Fruit fly (Drosophila melanogaster) whole organism, prepupa: ENCODE measurements around the gene GatA.

Experiments used
- CG10669 ChIP-seq: fragments of 200-800 bp; sonication (Bioruptor generic); optimal IDR thresholded peaks from 3 replicates; lab custom pipeline; 2018; ENCODE audit warnings: missing biosample characterization, mild to moderate bottlenecking, missing genetic modification characterization, moderate library complexity
- CG11294 ChIP-seq: fragments of 200-800 bp; sonication (Bioruptor generic); IDR thresholded peaks from 2 replicates; pipeline ENCODE4 v1.3.6; 2022; ENCODE audit warnings: missing biosample characterization, missing genetic modification characterization
- CG11762 ChIP-seq: fragments of 200-800 bp; sonication (Bioruptor generic); optimal IDR thresholded peaks from 3 replicates; lab custom pipeline; 2016; ENCODE audit warnings: missing biosample characterization, missing genetic modification characterization; ENCODE audit not compliant: insufficient read depth
- CG11902 ChIP-seq: fragments of 200-800 bp; sonication (Bioruptor generic); optimal IDR thresholded peaks from 3 replicates; lab custom pipeline; 2016; ENCODE audit warnings: missing biosample characterization, missing genetic modification characterization
- CG15336 ChIP-seq: fragments of 200-800 bp; sonication (Bioruptor generic); IDR thresholded peaks from 2 replicates; pipeline ENCODE4 v1.3.6; 2022; ENCODE audit warnings: missing biosample characterization, missing genetic modification characterization
- CG1621 ChIP-seq: fragments of 200-800 bp; sonication (Bioruptor generic); optimal IDR thresholded peaks from 3 replicates; lab custom pipeline; 2018; ENCODE audit warnings: missing biosample characterization, mild to moderate bottlenecking, missing genetic modification characterization
- CG16779 ChIP-seq: fragments of 200-800 bp; sonication (Bioruptor generic); optimal IDR thresholded peaks from 3 replicates; lab custom pipeline; 2017; ENCODE audit warnings: missing biosample characterization, mild to moderate bottlenecking, missing genetic modification characterization
- CG31627 ChIP-seq: fragments of 200-800 bp; sonication (Bioruptor generic); optimal IDR thresholded peaks from 3 replicates; lab custom pipeline; 2016; ENCODE audit warnings: missing biosample characterization, missing genetic modification characterization
- CG32006 ChIP-seq: fragments of 200-800 bp; sonication (Bioruptor generic); optimal IDR thresholded peaks from 3 replicates; lab custom pipeline; 2017; ENCODE audit warnings: missing biosample characterization, mild to moderate bottlenecking, missing genetic modification characterization
- CG34406 ChIP-seq: fragments of 200-800 bp; sonication (Bioruptor generic); optimal IDR thresholded peaks from 3 replicates; lab custom pipeline; 2016; ENCODE audit warnings: missing biosample characterization, missing genetic modification characterization
- CG6163 ChIP-seq: fragments of 200-800 bp; sonication (Bioruptor generic); IDR thresholded peaks from 3 replicates; pipeline ENCODE4 v1.3.6; 2022; ENCODE audit warnings: missing biosample characterization, missing genetic modification characterization
- CG6276 ChIP-seq: fragments of 200-800 bp; sonication (Bioruptor generic); optimal IDR thresholded peaks from 2 replicates; lab custom pipeline; 2017; ENCODE audit warnings: missing biosample characterization, mild to moderate bottlenecking, missing genetic modification characterization
- CG6808 ChIP-seq: fragments of 200-800 bp; sonication (Bioruptor generic); optimal IDR thresholded peaks from 3 replicates; lab custom pipeline; 2017; ENCODE audit warnings: missing biosample characterization, missing genetic modification characterization, mild to moderate bottlenecking, moderate library complexity, missing genetic modification reagents
- CG7368 ChIP-seq: fragments of 200-800 bp; sonication (Bioruptor generic); optimal IDR thresholded peaks from 3 replicates; lab custom pipeline; 2016; ENCODE audit warnings: missing biosample characterization, missing genetic modification characterization
- CG8119 ChIP-seq: fragments of 200-800 bp; sonication (Bioruptor generic); IDR thresholded peaks from 3 replicates; pipeline ENCODE4 v1.3.6; 2022; ENCODE audit warnings: missing biosample characterization, missing genetic modification characterization
- CG9139 ChIP-seq: fragments of 200-800 bp; sonication (Bioruptor generic); optimal IDR thresholded peaks from 3 replicates; lab custom pipeline; 2017; ENCODE audit warnings: missing biosample characterization, mild to moderate bottlenecking, missing genetic modification characterization
- Eip75B ChIP-seq: fragments of 200-800 bp; sonication (Bioruptor generic); optimal IDR thresholded peaks from 3 replicates; lab custom pipeline; 2016; ENCODE audit warnings: missing biosample characterization, missing genetic modification characterization
- Ets21C ChIP-seq: fragments of 200-800 bp; sonication (Bioruptor generic); optimal IDR thresholded peaks from 3 replicates; lab custom pipeline; 2016; ENCODE audit warnings: missing biosample characterization, missing genetic modification characterization
- Ets96B ChIP-seq: fragments of 200-800 bp; optimal IDR thresholded peaks from 2 replicates; lab custom pipeline; 2019; ENCODE audit warnings: missing biosample characterization, mild to moderate bottlenecking, missing genetic modification characterization, moderate library complexity
- Gug ChIP-seq: fragments of 200-800 bp; sonication (Bioruptor generic); IDR thresholded peaks from 2 replicates; pipeline ENCODE4 v1.3.6; 2022; ENCODE audit warnings: missing biosample characterization, missing genetic modification characterization
- Hr38 ChIP-seq: sonication (Bioruptor generic); optimal IDR thresholded peaks from 2 replicates; lab custom pipeline; 2016; ENCODE audit warnings: missing biosample characterization, missing genetic modification characterization
- Hr39 ChIP-seq: fragments of 200-800 bp; sonication (Bioruptor generic); optimal IDR thresholded peaks from 2 replicates; lab custom pipeline; 2016; ENCODE audit warnings: missing biosample characterization, missing genetic modification characterization
- Hr4 ChIP-seq: fragments of 200-800 bp; sonication (Bioruptor generic); optimal IDR thresholded peaks from 3 replicates; lab custom pipeline; 2016; ENCODE audit warnings: missing biosample characterization, missing genetic modification characterization
- Lpt ChIP-seq: fragments of 200-800 bp; sonication (Bioruptor generic); optimal IDR thresholded peaks from 3 replicates; lab custom pipeline; 2016; ENCODE audit warnings: missing biosample characterization, missing genetic modification characterization
- Met ChIP-seq: fragments of 200-800 bp; sonication (Bioruptor generic); optimal IDR thresholded peaks from 3 replicates; lab custom pipeline; 2016; ENCODE audit warnings: missing biosample characterization, missing genetic modification characterization
- Smox ChIP-seq: fragments of 200-800 bp; sonication (Bioruptor generic); optimal IDR thresholded peaks from 3 replicates; lab custom pipeline; 2016; ENCODE audit warnings: missing biosample characterization, missing genetic modification characterization
- Sox102F ChIP-seq: fragments of 200-800 bp; sonication (Bioruptor generic); optimal IDR thresholded peaks from 2 replicates; lab custom pipeline; 2016; ENCODE audit warnings: missing biosample characterization, mild to moderate bottlenecking, missing genetic modification characterization
- Sox14 ChIP-seq: fragments of 200-800 bp; sonication (Bioruptor generic); optimal IDR thresholded peaks from 3 replicates; lab custom pipeline; 2016; ENCODE audit warnings: missing biosample characterization, missing genetic modification characterization
- Sox15 ChIP-seq: fragments of 200-800 bp; sonication (Bioruptor generic); optimal IDR thresholded peaks from 3 replicates; lab custom pipeline; 2016; ENCODE audit warnings: missing biosample characterization, missing genetic modification characterization
- achi ChIP-seq: fragments of 200-800 bp; sonication (Bioruptor generic); optimal IDR thresholded peaks from 3 replicates; lab custom pipeline; 2016; ENCODE audit warnings: missing biosample characterization, missing genetic modification characterization
- acj6 ChIP-seq: fragments of 200-800 bp; sonication (Bioruptor generic); optimal IDR thresholded peaks from 3 replicates; lab custom pipeline; 2016; ENCODE audit warnings: missing biosample characterization, missing genetic modification characterization
- dac ChIP-seq: fragments of 200-800 bp; sonication (Bioruptor generic); optimal IDR thresholded peaks from 2 replicates; lab custom pipeline; 2017; ENCODE audit warnings: missing biosample characterization, mild to moderate bottlenecking, missing genetic modification characterization
- eg ChIP-seq: fragments of 200-800 bp; sonication (Bioruptor generic); IDR thresholded peaks from 3 replicates; pipeline ENCODE4 v1.3.6; 2022; ENCODE audit warnings: missing biosample characterization, missing genetic modification characterization
- esn ChIP-seq: fragments of 200-800 bp; sonication (Bioruptor generic); optimal IDR thresholded peaks from 2 replicates; lab custom pipeline; 2016; ENCODE audit warnings: missing biosample characterization, mild to moderate bottlenecking, missing genetic modification characterization, moderate library complexity
- fd85E ChIP-seq: fragments of 200-800 bp; sonication (Bioruptor generic); optimal IDR thresholded peaks from 3 replicates; lab custom pipeline; 2016; ENCODE audit warnings: missing biosample characterization, missing genetic modification characterization
- fkh ChIP-seq: fragments of 200-800 bp; sonication (Bioruptor generic); optimal IDR thresholded peaks from 3 replicates; lab custom pipeline; 2017; ENCODE audit warnings: missing biosample characterization, mild to moderate bottlenecking, missing genetic modification characterization, moderate library complexity
- lz ChIP-seq: fragments of 200-800 bp; sonication (Bioruptor generic); optimal IDR thresholded peaks from 3 replicates; lab custom pipeline; 2016; ENCODE audit warnings: missing biosample characterization, missing genetic modification characterization
- net ChIP-seq: fragments of 200-800 bp; sonication (Bioruptor generic); optimal IDR thresholded peaks from 3 replicates; lab custom pipeline; 2016; ENCODE audit warnings: missing biosample characterization, missing genetic modification characterization
- pdm3 ChIP-seq: fragments of 200-800 bp; sonication (Bioruptor generic); optimal IDR thresholded peaks from 3 replicates; lab custom pipeline; 2016; ENCODE audit warnings: missing biosample characterization, missing genetic modification characterization
- salr ChIP-seq, 2 experiments: fragments of 200-800 bp; sonication (Bioruptor generic); optimal IDR thresholded peaks; 3 replicates each; lab custom pipeline; 2016 to 2018; ENCODE audit warnings: missing biosample characterization in 2 of 2, missing genetic modification characterization in 2 of 2, mild to moderate bottlenecking in 1 of 2
- spab ChIP-seq: fragments of 200-800 bp; sonication (Bioruptor generic); optimal IDR thresholded peaks from 2 replicates; lab custom pipeline; 2017; ENCODE audit warnings: missing biosample characterization, mild to moderate bottlenecking, missing genetic modification characterization, missing genetic modification reagents
- ss ChIP-seq, 2 experiments: fragments of 200-800 bp; sonication (Bioruptor generic); optimal IDR thresholded peaks; 2 replicates in 1 of 2; 3 replicates in 1 of 2; lab custom pipeline; 2017 to 2018; ENCODE audit warnings: mild to moderate bottlenecking in 2 of 2, missing biosample characterization in 2 of 2, missing genetic modification characterization in 2 of 2, moderate library complexity in 1 of 2
- svp ChIP-seq: fragments of 200-800 bp; sonication (Bioruptor generic); peaks from one replicate; lab custom pipeline; 2016; ENCODE audit warnings: missing biosample characterization, missing genetic modification characterization
- topi ChIP-seq: fragments of 200-800 bp; sonication (Bioruptor generic); optimal IDR thresholded peaks from 3 replicates; lab custom pipeline; 2016; ENCODE audit warnings: missing biosample characterization, missing genetic modification characterization
- vri ChIP-seq: fragments of 200-800 bp; sonication (Bioruptor generic); optimal IDR thresholded peaks from 3 replicates; lab custom pipeline; 2016; ENCODE audit warnings: missing biosample characterization, mild to moderate bottlenecking, missing genetic modification characterization

Gene GatA

DNA sequence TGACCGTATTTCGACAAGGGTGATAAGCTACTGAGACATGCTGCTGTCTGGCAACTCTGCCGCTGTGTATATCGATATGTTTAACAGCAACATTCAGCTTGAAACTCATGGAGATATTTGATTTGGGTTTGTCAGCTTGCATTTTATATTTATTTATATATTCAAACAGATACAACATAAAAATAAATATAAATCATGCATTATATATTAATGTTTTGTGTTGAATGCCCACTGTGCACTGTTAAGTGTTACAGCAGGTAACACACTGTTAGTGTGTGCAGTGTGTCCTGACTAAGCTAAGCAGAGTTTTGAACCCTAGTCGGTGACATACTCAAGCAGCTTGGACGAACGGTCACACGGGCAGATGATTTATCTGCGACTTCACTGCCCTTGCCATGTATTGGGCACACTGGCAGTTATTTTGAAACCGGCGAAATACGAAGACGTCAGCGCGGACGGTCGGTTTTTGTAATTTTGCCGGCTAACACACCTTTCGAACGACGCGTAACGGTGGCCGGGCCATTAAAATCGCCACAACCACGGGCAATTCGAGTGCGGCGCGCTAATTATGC lies 45.0 kb downstream of the GatA start, which contains the start of the genes snRNP-U1-C and gukh (continued):
- TF ChIP-seq acj6 (GFP tag; lab: Kevin White, UChicago) (peak; percentile 83), topi (GFP tag; lab: Kevin White, UChicago) (peak; percentile 58), spab (GFP tag; lab: Kevin White, UChicago) (no peak), Gug (GFP tag; lab: Robert Waterston, UW) (peak; percentile 69; the same call in 1 of the 2 replicates), Ets96B (peak; percentile 73), ss (GFP tag; optimal IDR thresholded peaks at IDR 0.05; lab: Kevin White, UChicago) (peak in 1 of 2 experiments; percentile 56), fd85E (GFP tag; lab: Kevin White, UChicago) (no peak), CG31627 (peak; percentile 66), CG6808 (GFP tag; lab: Kevin White, UChicago) (no peak), Ets21C (GFP tag; lab: Kevin White, UChicago) (peak; percentile 46), achi (GFP tag; lab: Kevin White, UChicago) (peak; percentile 76), vri (GFP tag; lab: Kevin White, UChicago) (peak; percentile 74), CG11294 (GFP tag; lab: Robert Waterston, UW) (peak; percentile 61; the same call in 1 of the 2 replicates), salr (GFP tag; optimal IDR thresholded peaks at IDR 0.05; lab: Kevin White, UChicago) (peak; percentile 38 to 58), svp (GFP tag; lab: Kevin White, UChicago) (peak; percentile 73), esn (peak; percentile 75)

DNA sequence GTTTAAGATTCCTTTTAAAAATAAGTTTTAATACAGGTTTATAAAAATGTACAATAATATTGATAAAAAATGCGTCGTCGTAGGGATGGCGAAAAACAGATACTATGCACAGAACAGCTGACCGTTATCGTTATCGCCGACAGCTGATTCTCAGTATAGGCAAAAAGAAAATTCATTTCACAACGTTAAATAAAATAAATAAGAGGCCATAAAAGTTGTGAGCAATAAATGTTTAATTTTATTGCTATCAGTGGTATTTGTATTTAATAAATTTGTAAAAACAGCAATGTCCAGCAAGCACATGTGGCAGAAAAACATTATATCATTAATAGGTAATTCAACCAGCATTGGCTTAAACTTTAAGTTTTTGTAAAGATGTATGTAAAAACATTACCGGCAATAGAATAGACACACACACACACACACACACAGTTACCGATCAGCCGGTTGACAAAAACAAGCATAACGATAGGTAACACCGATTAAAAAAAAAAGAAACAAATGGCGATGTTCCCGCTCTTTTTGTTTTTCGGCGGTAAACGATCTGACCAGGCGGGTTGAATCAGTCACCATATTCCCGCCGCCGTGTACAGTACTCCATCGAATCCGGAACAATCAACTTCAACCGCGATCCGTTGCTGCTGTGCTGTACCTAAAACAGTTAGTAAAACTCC lies 47.7 kb downstream of the GatA start, which contains the start of the genes dnk and Smu1:
Gene dnk, plus strand, starts transcription at position 133 of the 674 bp plus-strand sequence.
Gene Smu1, minus strand, starts transcription at position 462 of the 674 bp plus-strand sequence.
- TF ChIP-seq Eip75B (GFP tag; lab: Kevin White, UChicago), result no peak
- no peak for TF ChIP-seq fd85E (GFP tag; lab: Kevin White, UChicago)
- TF ChIP-seq eg, result no peak; the same call in none of the 3 replicates
- TF ChIP-seq CG7368 (GFP tag; lab: Kevin White, UChicago), result no peak
- no peak for TF ChIP-seq dac (GFP tag; lab: Kevin White, UChicago)
- TF ChIP-seq CG11762 (GFP tag; lab: Kevin White, UChicago), result no peak
- TF ChIP-seq fkh (GFP tag; lab: Kevin White, UChicago), result no peak
- TF ChIP-seq Gug (GFP tag; lab: Robert Waterston, UW), result no peak
- TF ChIP-seq Sox14 (GFP tag; lab: Kevin White, UChicago), result peak; percentile 28
- TF ChIP-seq CG6163 (GFP tag; lab: Robert Waterston, UW), result peak; percentile 65; the same call in 2 of the 3 replicates
- TF ChIP-seq svp (GFP tag; lab: Kevin White, UChicago), result peak; percentile 32
- TF ChIP-seq CG1621 (tag; lab: Kevin White, UChicago), result no peak
- TF ChIP-seq CG8119 (GFP tag; lab: Robert Waterston, UW), result peak; percentile 48; the same call in 1 of the 3 replicates
- no peak for TF ChIP-seq spab (GFP tag; lab: Kevin White, UChicago)
- TF ChIP-seq pdm3 (GFP tag; lab: Kevin White, UChicago), result no peak
- TF ChIP-seq CG11902 (GFP tag; lab: Kevin White, UChicago), result no peak
- TF ChIP-seq CG10669 (GFP tag; lab: Kevin White, UChicago), result no peak
- no peak for TF ChIP-seq net
- TF ChIP-seq Sox15 (GFP tag; lab: Kevin White, UChicago), result no peak
- no peak for TF ChIP-seq CG6808 (GFP tag; lab: Kevin White, UChicago)
- TF ChIP-seq salr (GFP tag; optimal IDR thresholded peaks at IDR 0.05; lab: Kevin White, UChicago), result no peak
- peak; percentile 5 for TF ChIP-seq Hr4 (GFP tag; lab: Kevin White, UChicago)
- no peak for TF ChIP-seq achi (GFP tag; lab: Kevin White, UChicago)
- TF ChIP-seq lz, result no peak
- peak; percentile 34 for TF ChIP-seq CG16779 (tag; lab: Kevin White, UChicago)
- no peak for TF ChIP-seq Lpt (GFP tag; lab: Kevin White, UChicago)
- no peak for TF ChIP-seq Sox102F
- TF ChIP-seq Hr38 (GFP tag; lab: Kevin White, UChicago), result no peak
- TF ChIP-seq CG32006 (GFP tag; lab: Kevin White, UChicago), result no peak
- peak; percentile 63 for TF ChIP-seq CG6276 (GFP tag; lab: Kevin White, UChicago)
- TF ChIP-seq CG34406 (GFP tag; lab: Kevin White, UChicago), result no peak
- TF ChIP-seq Smox, result peak; percentile 16
- TF ChIP-seq CG9139 (GFP tag; lab: Kevin White, UChicago), result peak; percentile 30
- TF ChIP-seq CG15336 (GFP tag; lab: Robert Waterston, UW), result 0 out of 2 replicates have a peak, but pooled peaks have one; percentile 29
- no peak for TF ChIP-seq Hr39 (GFP tag; lab: Kevin White, UChicago)
- TF ChIP-seq Met, result peak; percentile 23
- no peak for TF ChIP-seq Ets21C (GFP tag; lab: Kevin White, UChicago)
- no peak for TF ChIP-seq acj6 (GFP tag; lab: Kevin White, UChicago)
- TF ChIP-seq, all 60 proteins: peak for 11
